Worm (Caenorhabditis elegans) whole organism, early embryonic: ENCODE results near the gene sto-6.

Source experiments
- B0310.2 ChIP-seq: sonication (generic microtip); optimal IDR thresholded peaks from 2 replicates; lab custom pipeline; 2016; ENCODE audit warnings: mild to moderate bottlenecking, missing genetic modification characterization, missing compliant biosample characterization
- F13C5.2 ChIP-seq: sonication (generic microtip); optimal IDR thresholded peaks from 2 replicates; lab custom pipeline; 2017; ENCODE audit warnings: mild to moderate bottlenecking, missing genetic modification characterization, inconsistent platforms, missing compliant biosample characterization
- aly-1 ChIP-seq: sonication (generic microtip); optimal IDR thresholded peaks from 2 replicates; lab custom pipeline; 2016; ENCODE audit warnings: missing genetic modification characterization, missing compliant biosample characterization
- ama-1 ChIP-seq: fragments of 150-350 bp; optimal IDR thresholded peaks from 2 replicates; lab custom pipeline; 2014
- ceh-13 ChIP-seq: fragments of 200-800 bp; sonication (Bioruptor generic); optimal IDR thresholded peaks from 2 replicates; lab custom pipeline; 2018; ENCODE audit warnings: mild to moderate bottlenecking, missing genetic modification characterization, missing compliant biosample characterization
- ceh-36 ChIP-seq: sonication (generic microtip); optimal IDR thresholded peaks from 2 replicates; lab custom pipeline; 2016; ENCODE audit warnings: missing genetic modification characterization, inconsistent platforms, missing compliant biosample characterization
- ets-7 ChIP-seq: sonication (generic microtip); optimal IDR thresholded peaks from 2 replicates; lab custom pipeline; 2016; ENCODE audit warnings: missing genotype, missing genetic modification characterization, missing compliant biosample characterization
- flt-1 ChIP-seq: fragments of 200-800 bp; sonication (Bioruptor generic); IDR thresholded peaks from 2 replicates; pipeline ENCODE4 v1.3.6; 2022; ENCODE audit warnings: missing genetic modification characterization, missing compliant biosample characterization
- hmbx-1 ChIP-seq: sonication (generic microtip); optimal IDR thresholded peaks from 2 replicates; lab custom pipeline; 2016; ENCODE audit warnings: mild to moderate bottlenecking, missing genetic modification characterization, missing compliant biosample characterization
- hmg-4 ChIP-seq: fragments of 200-800 bp; sonication (Bioruptor generic); optimal IDR thresholded peaks from 2 replicates; lab custom pipeline; 2018; ENCODE audit warnings: mild to moderate bottlenecking, missing genetic modification characterization, missing compliant biosample characterization
- hnd-1 ChIP-seq: sonication (generic microtip); optimal IDR thresholded peaks from 2 replicates; lab custom pipeline; 2016; ENCODE audit warnings: missing genetic modification characterization, missing compliant biosample characterization
- pes-1 ChIP-seq: fragments of 200-800 bp; sonication (Bioruptor generic); IDR thresholded peaks from 2 replicates; pipeline ENCODE4 v1.3.6; 2022; ENCODE audit warnings: missing genetic modification reagents, missing genetic modification characterization, missing compliant biosample characterization
- scrt-1 ChIP-seq: fragments of 200-800 bp; sonication (Bioruptor generic); IDR thresholded peaks from 2 replicates; pipeline ENCODE4 v1.3.6; 2022; ENCODE audit warnings: missing genetic modification characterization, missing compliant biosample characterization
- sea-1 ChIP-seq: fragments of 200-800 bp; sonication (Bioruptor generic); conservative IDR thresholded peaks from 2 replicates; pipeline ENCODE4 v1.3.6; 2022; ENCODE audit warnings: missing genetic modification characterization, missing compliant biosample characterization
- tbx-11 ChIP-seq: fragments of 200-800 bp; sonication (Bioruptor generic); IDR thresholded peaks from 2 replicates; pipeline ENCODE4 v1.3.6; 2022; ENCODE audit warnings: missing genetic modification characterization, missing compliant biosample characterization
- tbx-37 ChIP-seq: fragments of 200-800 bp; sonication (Bioruptor generic); conservative IDR thresholded peaks from 2 replicates; pipeline ENCODE4 v1.3.6; 2022; ENCODE audit warnings: missing genetic modification reagents, missing genetic modification characterization, missing compliant biosample characterization
- tra-4 ChIP-seq: sonication (generic microtip); optimal IDR thresholded peaks from 2 replicates; lab custom pipeline; 2017; ENCODE audit warnings: missing genetic modification characterization, missing compliant biosample characterization

sto-6 gene

ce11 chrX:11632107-11632506, at the start of gene sto-6:
Gene sto-6, plus strand, starts transcription at chrX:11632407.
- no peak for TF ChIP-seq ceh-36 (tag; lab: Kevin White, UChicago)
- no peak for TF ChIP-seq ama-1
- TF ChIP-seq ets-7 (tag; lab: Kevin White, UChicago), result no peak

- TF ChIP-seq aly-1 (tag; lab: Kevin White, UChicago), result no peak
- TF ChIP-seq scrt-1 (GFP tag; lab: Robert Waterston, UW), result no peak
- no peak for TF ChIP-seq flt-1
- TF ChIP-seq ama-1, result no peak
- no peak for TF ChIP-seq ceh-13 (GFP tag; lab: Kevin White, UChicago)
- no peak for TF ChIP-seq ceh-36 (tag; lab: Kevin White, UChicago)
- TF ChIP-seq ets-7 (tag; lab: Kevin White, UChicago), result no peak
- TF ChIP-seq pes-1 (GFP tag; lab: Robert Waterston, UW), result no peak
- no peak for TF ChIP-seq F13C5.2 (tag; lab: Kevin White, UChicago)
- TF ChIP-seq sea-1 (GFP tag; lab: Robert Waterston, UW), result no peak
- TF ChIP-seq B0310.2 (tag; lab: Kevin White, UChicago), result no peak
- TF ChIP-seq hmbx-1 (tag; lab: Kevin White, UChicago), result no peak
- no peak for TF ChIP-seq tbx-11 (GFP tag; lab: Robert Waterston, UW)
- TF ChIP-seq tra-4 (tag; lab: Kevin White, UChicago), result no peak
- no peak for TF ChIP-seq hmg-4 (GFP tag; lab: Kevin White, UChicago)
- TF ChIP-seq hnd-1 (tag; lab: Kevin White, UChicago), result no peak
Measured at ce11 chrX:11585375-11585774, 46.8 kb upstream of the sto-6 start, which contains the start of gene abts-2. Gene abts-2, plus strand, starts transcription at chrX:11585675.

- TF ChIP-seq hmg-4 (GFP tag; lab: Kevin White, UChicago), result no peak
- no peak for TF ChIP-seq scrt-1 (GFP tag; lab: Robert Waterston, UW)
- no peak for TF ChIP-seq flt-1
- no peak for TF ChIP-seq B0310.2 (tag; lab: Kevin White, UChicago)
- no peak for TF ChIP-seq ceh-13 (GFP tag; lab: Kevin White, UChicago)
- TF ChIP-seq aly-1 (tag; lab: Kevin White, UChicago), result no peak
- no peak for TF ChIP-seq hmbx-1 (tag; lab: Kevin White, UChicago)
- no peak for TF ChIP-seq tbx-11 (GFP tag; lab: Robert Waterston, UW)
- TF ChIP-seq ceh-36 (tag; lab: Kevin White, UChicago), result no peak
- no peak for TF ChIP-seq pes-1 (GFP tag; lab: Robert Waterston, UW)
- TF ChIP-seq tbx-37 (GFP tag; lab: Robert Waterston, UW), result no peak
- no peak for TF ChIP-seq hnd-1 (tag; lab: Kevin White, UChicago)
- TF ChIP-seq ama-1, result no peak
- TF ChIP-seq tra-4 (tag; lab: Kevin White, UChicago), result no peak
Measured at ce11 chrX:11585894-11586293, 46.3 kb upstream of the sto-6 start.

ce11 chrX:11590545-11590944, 41.7 kb upstream of the sto-6 start:
- TF ChIP-seq B0310.2 (tag; lab: Kevin White, UChicago) (no peak), aly-1 (tag; lab: Kevin White, UChicago) (no peak), hmg-4 (GFP tag; lab: Kevin White, UChicago) (no peak), pes-1 (GFP tag; lab: Robert Waterston, UW) (no peak)

ce11 chrX:11591620-11592019, 40.6 kb upstream of the sto-6 start, which contains the start of gene F52D10.2:
Gene F52D10.2, minus strand, starts transcription at chrX:11591720.
- no peak for TF ChIP-seq scrt-1 (GFP tag; lab: Robert Waterston, UW)
- TF ChIP-seq hmg-4 (GFP tag; lab: Kevin White, UChicago), result no peak
- TF ChIP-seq tbx-37 (GFP tag; lab: Robert Waterston, UW), result no peak
- no peak for TF ChIP-seq tbx-11 (GFP tag; lab: Robert Waterston, UW)
- no peak for TF ChIP-seq pes-1 (GFP tag; lab: Robert Waterston, UW)
- no peak for TF ChIP-seq tra-4 (tag; lab: Kevin White, UChicago)
- no peak for TF ChIP-seq aly-1 (tag; lab: Kevin White, UChicago)
- TF ChIP-seq ets-7 (tag; lab: Kevin White, UChicago), result no peak
- TF ChIP-seq B0310.2 (tag; lab: Kevin White, UChicago), result no peak
- no peak for TF ChIP-seq hnd-1 (tag; lab: Kevin White, UChicago)
- TF ChIP-seq ceh-36 (tag; lab: Kevin White, UChicago), result no peak
- TF ChIP-seq hmbx-1 (tag; lab: Kevin White, UChicago), result no peak
- no peak for TF ChIP-seq ceh-13 (GFP tag; lab: Kevin White, UChicago)
- no peak for TF ChIP-seq flt-1

- TF ChIP-seq ets-7 (tag; lab: Kevin White, UChicago), result no peak
- no peak for TF ChIP-seq tbx-11 (GFP tag; lab: Robert Waterston, UW)
- TF ChIP-seq hmbx-1 (tag; lab: Kevin White, UChicago), result no peak
- TF ChIP-seq ama-1, result no peak
- TF ChIP-seq scrt-1 (GFP tag; lab: Robert Waterston, UW), result no peak
- no peak for TF ChIP-seq B0310.2 (tag; lab: Kevin White, UChicago)
- TF ChIP-seq tbx-37 (GFP tag; lab: Robert Waterston, UW), result no peak
- no peak for TF ChIP-seq tra-4 (tag; lab: Kevin White, UChicago)
- TF ChIP-seq hmg-4 (GFP tag; lab: Kevin White, UChicago), result no peak
- no peak for TF ChIP-seq flt-1
- TF ChIP-seq ceh-36 (tag; lab: Kevin White, UChicago), result no peak
- no peak for TF ChIP-seq hnd-1 (tag; lab: Kevin White, UChicago)
- no peak for TF ChIP-seq pes-1 (GFP tag; lab: Robert Waterston, UW)
- no peak for TF ChIP-seq ceh-13 (GFP tag; lab: Kevin White, UChicago)
Measured at ce11 chrX:11592539-11592938, 39.7 kb upstream of the sto-6 start.

ce11 chrX:11596876-11597275, 35.3 kb upstream of the sto-6 start:
- no peak for TF ChIP-seq sea-1 (GFP tag; lab: Robert Waterston, UW)
- no peak for TF ChIP-seq ceh-36 (tag; lab: Kevin White, UChicago)
- TF ChIP-seq ets-7 (tag; lab: Kevin White, UChicago), result no peak
- TF ChIP-seq tbx-11 (GFP tag; lab: Robert Waterston, UW), result no peak
- no peak for TF ChIP-seq B0310.2 (tag; lab: Kevin White, UChicago)
